Worm (Caenorhabditis elegans) whole organism, late embryonic: ENCODE data around the gene nuo-4.

Experiments used
- C38D4.7 ChIP-seq: fragments of 200-800 bp; sonication (Bioruptor generic); optimal IDR thresholded peaks from 2 replicates; lab custom pipeline; 2018; ENCODE audit warnings: mild to moderate bottlenecking, missing genetic modification characterization, moderate library complexity, missing compliant biosample characterization
- ahr-1 ChIP-seq: sonication (generic microtip); optimal IDR thresholded peaks from 2 replicates; lab custom pipeline; 2016; ENCODE audit warnings: missing genetic modification characterization, missing compliant biosample characterization
- ceh-19 ChIP-seq: fragments of 200-800 bp; sonication (Bioruptor generic); optimal IDR thresholded peaks from 2 replicates; lab custom pipeline; 2018; ENCODE audit warnings: mild to moderate bottlenecking, missing genetic modification characterization, missing compliant biosample characterization
- ceh-48 ChIP-seq: sonication (generic microtip); optimal IDR thresholded peaks from 2 replicates; lab custom pipeline; 2016; ENCODE audit warnings: missing genetic modification characterization, inconsistent platforms, missing compliant biosample characterization
- elt-4 ChIP-seq: sonication (generic microtip); optimal IDR thresholded peaks from 2 replicates; lab custom pipeline; 2016; ENCODE audit warnings: missing genetic modification characterization, missing compliant biosample characterization
- lim-6 ChIP-seq: sonication (generic microtip); optimal IDR thresholded peaks from 2 replicates; lab custom pipeline; 2016; ENCODE audit warnings: missing genetic modification characterization, missing compliant biosample characterization
- nhr-11 ChIP-seq: fragments of 150-350 bp; optimal IDR thresholded peaks from 2 replicates; lab custom pipeline; 2014; ENCODE audit warnings: missing biosample characterization, missing genetic modification characterization
- pha-4 ChIP-seq: fragments of 150-350 bp; optimal IDR thresholded peaks from 2 replicates; lab custom pipeline; 2018; ENCODE audit warnings: missing biosample characterization, missing genetic modification reagents, missing genetic modification characterization
- zip-5 ChIP-seq: sonication (generic microtip); optimal IDR thresholded peaks from 2 replicates; lab custom pipeline; 2016; ENCODE audit warnings: missing genetic modification characterization, missing compliant biosample characterization

- TF ChIP-seq ceh-48 (tag; lab: Kevin White, UChicago), result no peak
- no peak for TF ChIP-seq ceh-19 (GFP tag; lab: Kevin White, UChicago)
- TF ChIP-seq pha-4 (tag; lab: Kevin White, UChicago), result no peak
- TF ChIP-seq lim-6, result no peak
- no peak for TF ChIP-seq zip-5
- TF ChIP-seq C38D4.7, result no peak
- no peak for TF ChIP-seq elt-4 (tag; lab: Kevin White, UChicago)
- no peak for TF ChIP-seq ahr-1 (tag; lab: Kevin White, UChicago)
- TF ChIP-seq nhr-11, result no peak
Observed at ce11 chrIII:7154526-7154925, 4.1 kb downstream of the nuo-4 start.
